Fruit fly (Drosophila melanogaster): ENCODE results near the gene Tgs1.

Tgs1 gene

DNA sequence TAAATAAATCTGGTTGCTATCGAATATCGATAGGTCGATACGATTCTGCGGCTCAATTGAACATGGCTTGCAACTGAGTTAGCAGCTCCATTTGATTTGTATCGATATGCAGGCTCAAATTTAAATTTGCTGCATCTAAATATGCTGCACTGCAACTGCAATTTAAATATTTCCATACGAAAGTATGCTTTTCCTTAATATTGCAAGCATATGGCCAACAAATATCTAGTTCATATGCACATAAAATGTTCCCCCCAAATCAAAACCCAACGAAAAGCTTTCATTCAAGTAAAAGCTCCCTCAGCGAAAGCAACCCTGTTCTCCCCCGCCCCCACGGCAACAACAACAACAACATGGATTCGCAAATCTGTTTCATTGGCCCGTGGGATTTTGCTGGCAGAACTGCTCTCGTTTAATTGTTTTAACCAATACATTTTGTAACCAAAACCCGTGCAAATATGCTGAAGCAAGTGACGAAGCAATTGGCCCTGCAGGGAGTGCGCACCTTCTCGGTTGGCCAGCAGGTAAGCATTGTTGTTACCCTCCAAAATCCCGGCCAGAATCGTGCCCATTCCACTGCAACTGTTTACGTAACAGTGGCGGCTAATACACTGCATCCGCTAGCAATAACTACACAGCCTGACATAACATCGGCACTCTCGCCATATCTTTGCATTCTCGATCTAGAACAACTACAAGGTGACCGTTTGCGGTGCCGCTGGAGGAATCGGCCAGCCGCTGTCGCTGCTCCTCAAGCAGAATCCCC lies 29.1 kb upstream of the Tgs1 start, which contains the start of the genes CG7168 and Mdh2 (continued):
- TF ChIP-seq BEAF-32 (GFP tag; optimal IDR thresholded peaks at IDR 0.05) (peak; percentile 81), CG2889 (GFP tag; IDR thresholded peaks at IDR 0.05) (no peak), CG12071 (GFP tag; optimal IDR thresholded peaks at IDR 0.05) (no peak), Nf-YB (GFP tag; optimal IDR thresholded peaks at IDR 0.05) (peak; percentile 88), Myb (GFP tag; optimal IDR thresholded peaks at IDR 0.05) (peak; percentile 53), E2f1 (GFP tag; IDR thresholded peaks at IDR 0.05) (no peak), Antp (GFP tag; optimal IDR thresholded peaks at IDR 0.05) (no peak), CG15601 (tag; optimal IDR thresholded peaks at IDR 0.05) (peak; percentile 15), gsb (GFP tag; IDR thresholded peaks at IDR 0.05) (0 out of 2 replicates have a peak, but pooled peaks have one; percentile 15), trem (tag; optimal IDR thresholded peaks at IDR 0.05) (peak; percentile 99), HLH4C (GFP tag; IDR thresholded peaks at IDR 0.05; ENCODE audit: partially characterized antibody) (peak; percentile 94), nerfin-1 (tag; optimal IDR thresholded peaks at IDR 0.05) (peak; percentile 18), knrl (GFP tag; IDR thresholded peaks at IDR 0.05; ENCODE audit: partially characterized antibody) (peak; percentile 79), Stat92E (GFP tag; optimal IDR thresholded peaks at IDR 0.05) (no peak), lola (GFP tag; optimal IDR thresholded peaks at IDR 0.05) (no peak), CG4617 (GFP tag; optimal IDR thresholded peaks at IDR 0.05; ENCODE audit: borderline replicate concordance) (peak; percentile 30), CG17612 (GFP tag; IDR thresholded peaks at IDR 0.05) (no peak), Lhr (GFP tag; optimal IDR thresholded peaks at IDR 0.05) (peak; percentile 16), nmo (GFP tag; optimal IDR thresholded peaks at IDR 0.05) (peak; percentile 47), CG6765 (GFP tag; optimal IDR thresholded peaks at IDR 0.05) (peak; percentile 36), chn (GFP tag; optimal IDR thresholded peaks at IDR 0.05) (peak; percentile 9), pum (GFP tag; optimal IDR thresholded peaks at IDR 0.05) (no peak), Aef1 (GFP tag; IDR thresholded peaks at IDR 0.05) (peak; percentile 11; the same call in 1 of the 3 replicates), luna (GFP tag; optimal IDR thresholded peaks at IDR 0.05) (no peak), YL-1 (GFP tag; optimal IDR thresholded peaks at IDR 0.05) (peak; percentile 0), tin (GFP tag; optimal IDR thresholded peaks at IDR 0.05) (peak; percentile 4), MBD-R2 (GFP tag; IDR thresholded peaks at IDR 0.05) (peak; percentile 79), CG6175 (GFP tag; IDR thresholded peaks at IDR 0.05) (no peak), Scr (GFP tag; IDR thresholded peaks at IDR 0.05; ENCODE audit: partially characterized antibody) (peak; percentile 84), scrt (GFP tag; optimal IDR thresholded peaks at IDR 0.05) (peak; percentile 51), Pdp1 (GFP tag; optimal IDR thresholded peaks at IDR 0.05) (peak in 1 of 2 experiments; percentile 96), pan (optimal IDR thresholded peaks at IDR 0.05) (no peak), pan (GFP tag; optimal IDR thresholded peaks at IDR 0.05 in 1 of 2, IDR thresholded peaks at IDR 0.05 in 1 of 2) (peak in 1 of 2 experiments; percentile 18), CG7271 (tag; optimal IDR thresholded peaks at IDR 0.05) (no peak), HmgD (GFP tag; optimal IDR thresholded peaks at IDR 0.05) (peak; percentile 2), sens (GFP tag) (peak; percentile 71), grau (tag; optimal IDR thresholded peaks at IDR 0.05) (peak; percentile 1), Opbp (GFP tag; IDR thresholded peaks at IDR 0.05; ENCODE audit: partially characterized antibody) (peak; percentile 87; the same call in 2 of the 3 replicates), h (optimal IDR thresholded peaks at IDR 0.05) (no peak), CG9817 (tag; optimal IDR thresholded peaks at IDR 0.05) (no peak), CG6254 (GFP tag; optimal IDR thresholded peaks at IDR 0.05) (no peak), CG6791 (GFP tag; IDR thresholded peaks at IDR 0.05; ENCODE audit: partially characterized antibody) (peak; percentile 86), CG17186 (GFP tag; optimal IDR thresholded peaks at IDR 0.05) (peak; percentile 19), CG30403 (GFP tag; optimal IDR thresholded peaks at IDR 0.05) (peak; percentile 7), CG3847 (GFP tag; IDR thresholded peaks at IDR 0.05) (no peak), CG11504 (tag; optimal IDR thresholded peaks at IDR 0.05) (peak; percentile 2), CG34376 (GFP tag; optimal IDR thresholded peaks at IDR 0.05) (peak; percentile 12), Med (GFP tag) (peak; percentile 72)
